Fruit fly (Drosophila melanogaster) whole organism, embryonic: ENCODE results near the gene ArfGAP1.

Source experiments
- ATbp ChIP-seq: fragments of 200-800 bp; sonication (Bioruptor generic); optimal IDR thresholded peaks from 2 replicates; lab custom pipeline; 2017; ENCODE audit warnings: missing biosample characterization, mild to moderate bottlenecking, missing genetic modification characterization, missing genetic modification reagents
- Aef1 ChIP-seq: fragments of 200-800 bp; sonication (Bioruptor generic); IDR thresholded peaks from 3 replicates; pipeline ENCODE4 v1.3.6; 2022; ENCODE audit warnings: missing biosample characterization, missing genetic modification characterization
- B-H1 ChIP-seq: fragments of 200-800 bp; sonication (Bioruptor generic); IDR thresholded peaks from 3 replicates; pipeline ENCODE4 v1.3.6; 2022; ENCODE audit warnings: missing biosample characterization, missing genetic modification characterization
- CG10543 ChIP-seq: fragments of 200-800 bp; sonication (Bioruptor generic); optimal IDR thresholded peaks from 3 replicates; lab custom pipeline; 2017; ENCODE audit warnings: missing biosample characterization, mild to moderate bottlenecking, missing genetic modification characterization, moderate library complexity
- CG12769 ChIP-seq: fragments of 200-800 bp; sonication (Bioruptor generic); optimal IDR thresholded peaks from 2 replicates; lab custom pipeline; 2019; ENCODE audit warnings: missing biosample characterization, mild to moderate bottlenecking, missing genetic modification characterization, moderate library complexity
- CG14860 ChIP-seq: fragments of 200-800 bp; sonication (Bioruptor generic); IDR thresholded peaks from 3 replicates; pipeline ENCODE4 v1.3.6; 2022; ENCODE audit warnings: missing biosample characterization, missing genetic modification characterization; ENCODE audit not compliant: partially characterized antibody
- CG1603 ChIP-seq: fragments of 200-800 bp; sonication (Bioruptor generic); optimal IDR thresholded peaks from 2 replicates; lab custom pipeline; 2019; ENCODE audit warnings: missing biosample characterization, mild to moderate bottlenecking, missing genetic modification characterization, moderate library complexity
- CG16813 ChIP-seq: fragments of 200-800 bp; sonication (Bioruptor generic); IDR thresholded peaks from 3 replicates; pipeline ENCODE4 v1.3.6; 2022; ENCODE audit warnings: missing biosample characterization, missing genetic modification characterization; ENCODE audit not compliant: partially characterized antibody
- CG18011 ChIP-seq: fragments of 200-800 bp; sonication (Bioruptor generic); optimal IDR thresholded peaks from 2 replicates; lab custom pipeline; 2017; ENCODE audit warnings: missing biosample characterization, missing genetic modification characterization, mild to moderate bottlenecking, moderate library complexity, missing genotype
- CG31224 ChIP-seq: fragments of 200-800 bp; sonication (Bioruptor generic); IDR thresholded peaks from 2 replicates; pipeline ENCODE4 v1.3.6; 2022; ENCODE audit warnings: missing biosample characterization, missing genetic modification characterization
- CG31365 ChIP-seq: fragments of 200-800 bp; sonication (Bioruptor generic); optimal IDR thresholded peaks from 2 replicates; lab custom pipeline; 2018; ENCODE audit warnings: missing biosample characterization, mild to moderate bottlenecking, missing genetic modification characterization
- CG32532 ChIP-seq: fragments of 200-800 bp; sonication (Bioruptor generic); IDR thresholded peaks from 2 replicates; pipeline ENCODE4 v1.3.6; 2022; ENCODE audit warnings: missing biosample characterization, missing genetic modification characterization
- CG34224 ChIP-seq: fragments of 200-800 bp; sonication (Bioruptor generic); IDR thresholded peaks from 3 replicates; pipeline ENCODE4 v1.3.6; 2022; ENCODE audit warnings: missing biosample characterization, missing genetic modification characterization; ENCODE audit not compliant: partially characterized antibody
- CG42726 ChIP-seq: fragments of 200-800 bp; sonication (Bioruptor generic); IDR thresholded peaks from 2 replicates; pipeline ENCODE4 v1.3.6; 2022; ENCODE audit warnings: missing biosample characterization, missing genetic modification characterization; ENCODE audit not compliant: partially characterized antibody
- CG6272 ChIP-seq: fragments of 200-800 bp; sonication (Bioruptor generic); IDR thresholded peaks from 2 replicates; pipeline ENCODE4 v1.3.6; 2022; ENCODE audit warnings: missing biosample characterization, missing genetic modification characterization
- CG6765 ChIP-seq: fragments of 200-800 bp; sonication (Bioruptor generic); optimal IDR thresholded peaks from 3 replicates; lab custom pipeline; 2017; ENCODE audit warnings: missing biosample characterization, mild to moderate bottlenecking, missing genetic modification characterization
- CG7963 ChIP-seq: fragments of 200-800 bp; sonication (Bioruptor generic); IDR thresholded peaks from 3 replicates; pipeline ENCODE4 v1.3.6; 2022; ENCODE audit warnings: missing biosample characterization, missing genetic modification characterization; ENCODE audit not compliant: partially characterized antibody
- CG8388 ChIP-seq: fragments of 200-800 bp; sonication (Bioruptor generic); optimal IDR thresholded peaks from 2 replicates; lab custom pipeline; 2019; ENCODE audit warnings: missing biosample characterization, mild to moderate bottlenecking, missing genetic modification characterization, moderate library complexity
- CG9215 ChIP-seq: fragments of 200-800 bp; sonication (Bioruptor generic); IDR thresholded peaks from 2 replicates; pipeline ENCODE4 v1.3.6; 2022; ENCODE audit warnings: missing biosample characterization, missing genetic modification characterization
- CkIIα-i1 ChIP-seq: fragments of 200-800 bp; sonication (Bioruptor generic); IDR thresholded peaks from 2 replicates; pipeline ENCODE4 v1.3.6; 2022; ENCODE audit warnings: missing biosample characterization, missing genetic modification characterization
- Dll ChIP-seq: fragments of 200-800 bp; sonication (Bioruptor generic); IDR thresholded peaks from 4 replicates; pipeline ENCODE4 v1.3.6; 2022; ENCODE audit warnings: missing biosample characterization, missing genetic modification characterization; ENCODE audit not compliant: partially characterized antibody
- Doc3 ChIP-seq: fragments of 200-800 bp; sonication (Bioruptor generic); IDR thresholded peaks from 3 replicates; pipeline ENCODE4 v1.3.6; 2022; ENCODE audit warnings: missing biosample characterization, missing genetic modification characterization; ENCODE audit not compliant: partially characterized antibody
- Gsc ChIP-seq: fragments of 200-800 bp; sonication (Bioruptor generic); IDR thresholded peaks from 2 replicates; pipeline ENCODE4 v1.3.6; 2022; ENCODE audit warnings: missing biosample characterization, missing genetic modification characterization
- Lpt ChIP-seq: fragments of >200 bp; optimal IDR thresholded peaks from 2 replicates; lab custom pipeline; 2018; ENCODE audit warnings: missing biosample characterization, missing genetic modification characterization
- MESR4 ChIP-seq: fragments of 200-800 bp; sonication (Bioruptor generic); optimal IDR thresholded peaks from 2 replicates; lab custom pipeline; 2018; ENCODE audit warnings: missing biosample characterization, mild to moderate bottlenecking, missing genetic modification characterization, moderate library complexity
- NFAT ChIP-seq: fragments of 200-800 bp; sonication (Bioruptor generic); IDR thresholded peaks from 2 replicates; pipeline ENCODE4 v1.3.6; 2022; ENCODE audit warnings: missing biosample characterization, missing genetic modification characterization
- Opbp ChIP-seq: fragments of 200-800 bp; sonication (Bioruptor generic); IDR thresholded peaks from 3 replicates; pipeline ENCODE4 v1.3.6; 2022; ENCODE audit warnings: missing biosample characterization, missing genetic modification characterization; ENCODE audit not compliant: partially characterized antibody
- Pdp1 ChIP-seq, 2 experiments: fragments of 200-800 bp; sonication (Bioruptor generic); optimal IDR thresholded peaks; 3 replicates each; lab custom pipeline; 2016; ENCODE audit warnings: missing biosample characterization in 2 of 2, missing genetic modification characterization in 2 of 2, mild to moderate bottlenecking in 1 of 2, moderate library complexity in 1 of 2
- Scr ChIP-seq: fragments of 200-800 bp; sonication (Bioruptor generic); IDR thresholded peaks from 2 replicates; pipeline ENCODE4 v1.3.6; 2022; ENCODE audit warnings: missing biosample characterization, missing genetic modification characterization; ENCODE audit not compliant: partially characterized antibody
- ato ChIP-seq: fragments of 200-800 bp; sonication (Bioruptor generic); IDR thresholded peaks from 2 replicates; pipeline ENCODE4 v1.3.6; 2022; ENCODE audit warnings: missing biosample characterization, missing genetic modification characterization; ENCODE audit not compliant: partially characterized antibody
- az2 ChIP-seq: fragments of 200-800 bp; sonication (Bioruptor generic); optimal IDR thresholded peaks from 3 replicates; lab custom pipeline; 2016; ENCODE audit warnings: missing biosample characterization, missing genetic modification characterization
- gfzf ChIP-seq: fragments of 200-800 bp; sonication (Bioruptor generic); optimal IDR thresholded peaks from 2 replicates; lab custom pipeline; 2016; ENCODE audit warnings: missing biosample characterization, mild to moderate bottlenecking, missing genetic modification characterization, moderate library complexity
- grn ChIP-seq: fragments of 200-800 bp; sonication (Bioruptor generic); optimal IDR thresholded peaks from 3 replicates; lab custom pipeline; 2017; ENCODE audit warnings: missing biosample characterization, missing genetic modification characterization
- hbn ChIP-seq: fragments of 200-800 bp; sonication (Bioruptor generic); IDR thresholded peaks from 2 replicates; pipeline ENCODE4 v1.3.6; 2022; ENCODE audit warnings: missing biosample characterization, missing genetic modification characterization; ENCODE audit not compliant: partially characterized antibody
- ind ChIP-seq: fragments of 200-800 bp; sonication (Bioruptor generic); optimal IDR thresholded peaks from 3 replicates; lab custom pipeline; 2016; ENCODE audit warnings: missing biosample characterization, missing genetic modification characterization
- knrl ChIP-seq: fragments of 200-800 bp; sonication (Bioruptor generic); IDR thresholded peaks from 3 replicates; pipeline ENCODE4 v1.3.6; 2022; ENCODE audit warnings: missing biosample characterization, missing genetic modification characterization; ENCODE audit not compliant: partially characterized antibody
- lilli ChIP-seq: fragments of 200-800 bp; sonication (Bioruptor generic); optimal IDR thresholded peaks from 3 replicates; lab custom pipeline; 2016; ENCODE audit warnings: missing biosample characterization, missing genetic modification characterization
- nau ChIP-seq: fragments of 200-800 bp; sonication (Bioruptor generic); optimal IDR thresholded peaks from 3 replicates; lab custom pipeline; 2017; ENCODE audit warnings: missing biosample characterization, mild to moderate bottlenecking, missing genetic modification characterization, missing genetic modification reagents
- nerfin-2 ChIP-seq: fragments of 200-800 bp; sonication (Bioruptor generic); IDR thresholded peaks from 2 replicates; pipeline ENCODE4 v1.3.6; 2022; ENCODE audit warnings: missing biosample characterization, missing genetic modification characterization; ENCODE audit not compliant: partially characterized antibody
- pzg ChIP-seq: fragments of 200-800 bp; sonication (Bioruptor generic); optimal IDR thresholded peaks from 3 replicates; lab custom pipeline; 2018; ENCODE audit warnings: missing biosample characterization, mild to moderate bottlenecking, missing genetic modification characterization, moderate library complexity
- rib ChIP-seq: fragments of 200-800 bp; sonication (Bioruptor generic); IDR thresholded peaks from 2 replicates; pipeline ENCODE4 v1.3.6; 2022; ENCODE audit warnings: missing biosample characterization, missing genetic modification characterization
- sd ChIP-seq: fragments of 200-800 bp; sonication (Bioruptor generic); optimal IDR thresholded peaks from 3 replicates; lab custom pipeline; 2018; ENCODE audit warnings: missing biosample characterization, mild to moderate bottlenecking, missing genetic modification characterization, moderate library complexity
- tna ChIP-seq: fragments of 200-800 bp; sonication (Bioruptor generic); IDR thresholded peaks from 2 replicates; pipeline ENCODE4 v1.3.6; 2022; ENCODE audit warnings: missing biosample characterization, missing genetic modification characterization; ENCODE audit not compliant: partially characterized antibody
- vvl ChIP-seq: fragments of 200-800 bp; sonication (Bioruptor generic); IDR thresholded peaks from 2 replicates; pipeline ENCODE4 v1.3.6; 2022; ENCODE audit warnings: missing biosample characterization, missing genetic modification characterization

ArfGAP1 gene

DNA sequence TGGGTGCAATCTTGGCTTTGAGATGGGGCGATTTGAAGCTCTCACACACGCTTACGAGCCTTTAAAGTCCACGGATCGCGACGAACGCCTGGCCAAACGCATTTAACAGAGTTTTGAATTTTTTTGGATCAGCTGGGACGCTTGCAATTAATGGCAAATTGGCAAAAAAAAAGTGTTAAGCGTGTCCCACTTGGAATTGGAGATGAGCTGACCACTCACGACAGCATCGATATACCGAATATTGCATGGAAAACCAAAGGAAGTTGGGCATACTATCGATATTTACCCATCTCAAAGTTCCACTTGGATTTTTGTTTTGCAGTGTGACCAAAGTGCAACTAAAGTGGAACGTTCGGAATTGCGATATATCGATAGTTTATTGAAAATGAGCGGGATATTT lies at the start of gene ArfGAP1 (continued):
- TF ChIP-seq Scr (GFP tag; lab: Robert Waterston, UW) = peak; percentile 96
- no peak for TF ChIP-seq CG8388
- TF ChIP-seq sd (tag; lab: Kevin White, UChicago) = peak; percentile 75
- TF ChIP-seq nau (GFP tag; lab: Kevin White, UChicago) = no peak
- peak; percentile 57; the same call in 1 of the 2 replicates for TF ChIP-seq rib (GFP tag; lab: Robert Waterston, UW)
- TF ChIP-seq CG7963 (GFP tag; lab: Robert Waterston, UW) = peak; percentile 95
- no peak for TF ChIP-seq Pdp1 (GFP tag; optimal IDR thresholded peaks at IDR 0.05; lab: Kevin White, UChicago)
- TF ChIP-seq CG42726 (GFP tag; lab: Robert Waterston, UW) = peak; percentile 96
- TF ChIP-seq ATbp (GFP tag; lab: Kevin White, UChicago) = no peak
- TF ChIP-seq CG12769 = no peak
- TF ChIP-seq CG6765 (GFP tag; lab: Kevin White, UChicago) = no peak
- no peak for TF ChIP-seq ind (GFP tag; lab: Kevin White, UChicago)
- TF ChIP-seq Dll = peak; percentile 97
- TF ChIP-seq tna = peak; percentile 90
- peak; percentile 40; the same call in 1 of the 2 replicates for TF ChIP-seq CG6272 (GFP tag; lab: Robert Waterston, UW)
- peak; percentile 47 for TF ChIP-seq pzg (GFP tag; lab: Kevin White, UChicago)
- no peak for TF ChIP-seq Lpt
- TF ChIP-seq CG9215 = peak; percentile 6; the same call in 1 of the 2 replicates
- no peak for TF ChIP-seq CG18011 (GFP tag; lab: Kevin White, UChicago)
- no peak for TF ChIP-seq grn
- peak; percentile 90 for TF ChIP-seq CG14860 (GFP tag; lab: Robert Waterston, UW)
- no peak for TF ChIP-seq CG31224 (GFP tag; lab: Robert Waterston, UW)
- TF ChIP-seq knrl (GFP tag; lab: Robert Waterston, UW) = peak; percentile 96
- TF ChIP-seq CG34224 (GFP tag; lab: Robert Waterston, UW) = peak; percentile 97
- peak; percentile 96 for TF ChIP-seq CG16813
- TF ChIP-seq az2 = no peak
- no peak for TF ChIP-seq CG10543 (GFP tag; lab: Kevin White, UChicago)
- no peak for TF ChIP-seq CkIIα-i1
- TF ChIP-seq CG32532 (GFP tag; lab: Robert Waterston, UW) = peak; percentile 59
- TF ChIP-seq Doc3 (GFP tag; lab: Robert Waterston, UW) = peak; percentile 97
- peak; percentile 98 for TF ChIP-seq Opbp
- TF ChIP-seq CG31365 (tag; lab: Kevin White, UChicago) = no peak
- 0 out of 3 replicates have a peak, but pooled peaks have one; percentile 32 for TF ChIP-seq Aef1
- no peak for TF ChIP-seq Gsc (GFP tag; lab: Robert Waterston, UW)
- TF ChIP-seq NFAT = 0 out of 2 replicates have a peak, but pooled peaks have one; percentile 24
- TF ChIP-seq ato (GFP tag; lab: Robert Waterston, UW) = peak; percentile 92
- TF ChIP-seq gfzf (GFP tag; lab: Kevin White, UChicago) = peak; percentile 43
- peak; percentile 3 for TF ChIP-seq lilli (GFP tag; lab: Kevin White, UChicago)
- peak; percentile 90 for TF ChIP-seq nerfin-2 (GFP tag; lab: Robert Waterston, UW)
- peak; percentile 63 for TF ChIP-seq MESR4 (GFP tag; lab: Kevin White, UChicago)
- TF ChIP-seq B-H1 = no peak
- peak; percentile 97 for TF ChIP-seq hbn (GFP tag; lab: Robert Waterston, UW)
- peak; percentile 12 for TF ChIP-seq CG1603 (tag; lab: Kevin White, UChicago)
- TF ChIP-seq vvl (GFP tag; lab: Robert Waterston, UW) = peak; percentile 45
